Fruit fly (Drosophila melanogaster): Measurements from ENCODE around the gene CG16985.

The CG16985 gene

dm6 chr3L:2571975-2572374, 27.1 kb upstream of the CG16985 start:
- no peak for TF ChIP-seq CG34367 (tag; optimal IDR thresholded peaks at IDR 0.05)
- peak; percentile 86 for TF ChIP-seq CG32121 (GFP tag; IDR thresholded peaks at IDR 0.05)
- TF ChIP-seq D1 (tag; optimal IDR thresholded peaks at IDR 0.05) = no peak
- no peak for TF ChIP-seq CG10348 (GFP tag; IDR thresholded peaks at IDR 0.05)
- no peak for TF ChIP-seq gl (tag; optimal IDR thresholded peaks at IDR 0.05)
- TF ChIP-seq CG12605 (GFP tag; IDR thresholded peaks at IDR 0.05) = peak; percentile 40
- TF ChIP-seq rn (GFP tag; IDR thresholded peaks at IDR 0.05) = peak; percentile 53
- TF ChIP-seq CG13204 (GFP tag; optimal IDR thresholded peaks at IDR 0.05) = no peak
- no peak for TF ChIP-seq CG17806 (tag; optimal IDR thresholded peaks at IDR 0.05)
- peak; percentile 83 for TF ChIP-seq CG4496 (GFP tag; IDR thresholded peaks at IDR 0.05)
- TF ChIP-seq CG8301 (tag; optimal IDR thresholded peaks at IDR 0.05) = peak; percentile 24
- no peak for TF ChIP-seq CG8159 (tag; optimal IDR thresholded peaks at IDR 0.05)
- peak; percentile 57 for TF ChIP-seq Pif1A (GFP tag; optimal IDR thresholded peaks at IDR 0.05)
- TF ChIP-seq CG15710 (tag; optimal IDR thresholded peaks at IDR 0.05) = no peak
- TF ChIP-seq fd96Ca (GFP tag; IDR thresholded peaks at IDR 0.05) = peak; percentile 89
- peak; percentile 32 for TF ChIP-seq CG14655 (GFP tag; optimal IDR thresholded peaks at IDR 0.05)
- TF ChIP-seq Snoo (tag; optimal IDR thresholded peaks at IDR 0.05) = no peak
- no peak for TF ChIP-seq CG9948 (tag; optimal IDR thresholded peaks at IDR 0.05)
- TF ChIP-seq Pif1B (GFP tag; optimal IDR thresholded peaks at IDR 0.05) = peak; percentile 31
- TF ChIP-seq Ets98B (GFP tag; IDR thresholded peaks at IDR 0.05) = peak; percentile 83
- TF ChIP-seq EcR (GFP tag; optimal IDR thresholded peaks at IDR 0.05) = no peak

dm6 chr3L:2572907-2573591, 26.0 kb upstream of the CG16985 start:
- TF ChIP-seq fd96Ca (GFP tag; IDR thresholded peaks at IDR 0.05) = no peak
- no peak for TF ChIP-seq CG4496 (GFP tag; IDR thresholded peaks at IDR 0.05)
- peak; percentile 75 for TF ChIP-seq EcR (GFP tag; optimal IDR thresholded peaks at IDR 0.05)
- TF ChIP-seq CG9948 (tag; optimal IDR thresholded peaks at IDR 0.05) = no peak

- TF ChIP-seq CG10348 (GFP tag; IDR thresholded peaks at IDR 0.05) = no peak
- no peak for TF ChIP-seq fd96Ca (GFP tag; IDR thresholded peaks at IDR 0.05)
- no peak for TF ChIP-seq rn (GFP tag; IDR thresholded peaks at IDR 0.05)
- TF ChIP-seq Snoo (tag; optimal IDR thresholded peaks at IDR 0.05) = no peak
- TF ChIP-seq CG13204 (GFP tag; optimal IDR thresholded peaks at IDR 0.05) = no peak
- no peak for TF ChIP-seq CG34367 (tag; optimal IDR thresholded peaks at IDR 0.05)
- TF ChIP-seq Ets98B (GFP tag; IDR thresholded peaks at IDR 0.05) = no peak
- TF ChIP-seq CG17806 (tag; optimal IDR thresholded peaks at IDR 0.05) = no peak
- no peak for TF ChIP-seq CG14655 (GFP tag; optimal IDR thresholded peaks at IDR 0.05)
- TF ChIP-seq CG4496 (GFP tag; IDR thresholded peaks at IDR 0.05) = no peak
- TF ChIP-seq CG8301 (tag; optimal IDR thresholded peaks at IDR 0.05) = no peak
- no peak for TF ChIP-seq gl (tag; optimal IDR thresholded peaks at IDR 0.05)
- TF ChIP-seq D1 (tag; optimal IDR thresholded peaks at IDR 0.05) = no peak
- TF ChIP-seq CG15710 (tag; optimal IDR thresholded peaks at IDR 0.05) = no peak
- no peak for TF ChIP-seq CG9948 (tag; optimal IDR thresholded peaks at IDR 0.05)
Observed at dm6 chr3L:2574716-2575115, 24.4 kb upstream of the CG16985 start.

- TF ChIP-seq EcR (GFP tag; optimal IDR thresholded peaks at IDR 0.05) = peak; percentile 76
- TF ChIP-seq gl (tag; optimal IDR thresholded peaks at IDR 0.05) = no peak
- no peak for TF ChIP-seq rn (GFP tag; IDR thresholded peaks at IDR 0.05)
- peak; percentile 47 for TF ChIP-seq CG9948 (tag; optimal IDR thresholded peaks at IDR 0.05)
- no peak for TF ChIP-seq Snoo (tag; optimal IDR thresholded peaks at IDR 0.05)
- TF ChIP-seq CG8159 (tag; optimal IDR thresholded peaks at IDR 0.05) = peak; percentile 54
- TF ChIP-seq CG8301 (tag; optimal IDR thresholded peaks at IDR 0.05) = peak; percentile 66
- TF ChIP-seq D1 (tag; optimal IDR thresholded peaks at IDR 0.05) = no peak
- TF ChIP-seq CG32121 (GFP tag; IDR thresholded peaks at IDR 0.05) = peak; percentile 61
- TF ChIP-seq Ets98B (GFP tag; IDR thresholded peaks at IDR 0.05) = peak; percentile 44
- peak; percentile 61 for TF ChIP-seq CG14655 (GFP tag; optimal IDR thresholded peaks at IDR 0.05)
- TF ChIP-seq fd96Ca (GFP tag; IDR thresholded peaks at IDR 0.05) = no peak
- TF ChIP-seq Pif1A (GFP tag; optimal IDR thresholded peaks at IDR 0.05) = peak; percentile 60
- no peak for TF ChIP-seq CG10348 (GFP tag; IDR thresholded peaks at IDR 0.05)
- no peak; the same call in 2 of the 3 replicates for TF ChIP-seq CG4496 (GFP tag; IDR thresholded peaks at IDR 0.05)
- peak; percentile 47 for TF ChIP-seq CG15710 (tag; optimal IDR thresholded peaks at IDR 0.05)
- no peak for TF ChIP-seq CG12605 (GFP tag; IDR thresholded peaks at IDR 0.05)
- TF ChIP-seq CG17806 (tag; optimal IDR thresholded peaks at IDR 0.05) = peak; percentile 40
- TF ChIP-seq CG34367 (tag; optimal IDR thresholded peaks at IDR 0.05) = no peak
- TF ChIP-seq Pif1B (GFP tag; optimal IDR thresholded peaks at IDR 0.05) = no peak
- no peak for TF ChIP-seq CG13204 (GFP tag; optimal IDR thresholded peaks at IDR 0.05)
Observed at dm6 chr3L:2575240-2575639, 23.9 kb upstream of the CG16985 start.

- TF ChIP-seq rn (GFP tag; IDR thresholded peaks at IDR 0.05) = no peak
- TF ChIP-seq EcR (GFP tag; optimal IDR thresholded peaks at IDR 0.05) = peak; percentile 8
- no peak for TF ChIP-seq gl (tag; optimal IDR thresholded peaks at IDR 0.05)
- no peak for TF ChIP-seq CG8159 (tag; optimal IDR thresholded peaks at IDR 0.05)
- no peak for TF ChIP-seq fd96Ca (GFP tag; IDR thresholded peaks at IDR 0.05)
- no peak for TF ChIP-seq CG34367 (tag; optimal IDR thresholded peaks at IDR 0.05)
- TF ChIP-seq CG10348 (GFP tag; IDR thresholded peaks at IDR 0.05) = no peak
- no peak for TF ChIP-seq CG15710 (tag; optimal IDR thresholded peaks at IDR 0.05)
- no peak for TF ChIP-seq CG8301 (tag; optimal IDR thresholded peaks at IDR 0.05)
- no peak for TF ChIP-seq CG13204 (GFP tag; optimal IDR thresholded peaks at IDR 0.05)
- TF ChIP-seq CG14655 (GFP tag; optimal IDR thresholded peaks at IDR 0.05) = peak; percentile 36
- TF ChIP-seq CG12605 (GFP tag; IDR thresholded peaks at IDR 0.05) = no peak
- no peak for TF ChIP-seq Snoo (tag; optimal IDR thresholded peaks at IDR 0.05)
- no peak for TF ChIP-seq CG17806 (tag; optimal IDR thresholded peaks at IDR 0.05)
- no peak for TF ChIP-seq D1 (tag; optimal IDR thresholded peaks at IDR 0.05)
- no peak for TF ChIP-seq CG32121 (GFP tag; IDR thresholded peaks at IDR 0.05)
- TF ChIP-seq CG4496 (GFP tag; IDR thresholded peaks at IDR 0.05) = no peak
- TF ChIP-seq CG9948 (tag; optimal IDR thresholded peaks at IDR 0.05) = no peak
- no peak for TF ChIP-seq Ets98B (GFP tag; IDR thresholded peaks at IDR 0.05)
- no peak for TF ChIP-seq Pif1A (GFP tag; optimal IDR thresholded peaks at IDR 0.05)
- peak; percentile 9 for TF ChIP-seq Pif1B (GFP tag; optimal IDR thresholded peaks at IDR 0.05)
Observed at dm6 chr3L:2577096-2577831, 21.8 kb upstream of the CG16985 start.

Measured in whole organism, pupa.